Fruit fly (Drosophila melanogaster) Kc167 (cell line): ENCODE results near the gene NELF-B.

Source experiments
- Sin3A ChIP-seq: fragments of >200 bp; optimal IDR thresholded peaks from 2 replicates; lab custom pipeline; 2018; ENCODE audit warnings: missing external identifiers
- h ChIP-seq: fragments of >200 bp; optimal IDR thresholded peaks from 3 replicates; lab custom pipeline; 2018; ENCODE audit warnings: missing external identifiers
- insv ChIP-seq: fragments of >200 bp; optimal IDR thresholded peaks from 3 replicates; lab custom pipeline; 2018; ENCODE audit warnings: missing external identifiers
- psq ChIP-seq: fragments of >200 bp; optimal IDR thresholded peaks from 2 replicates; lab custom pipeline; 2017; ENCODE audit warnings: missing external identifiers
- ttk ChIP-seq: sonication (Bioruptor generic); optimal IDR thresholded peaks from 2 replicates; lab custom pipeline; 2017; ENCODE audit warnings: missing external identifiers

dm6 chrX:7678824-7679223 lies 49.3 kb downstream of the NELF-B start:
- TF ChIP-seq insv (lab: Kevin White, UChicago) (no peak), Sin3A (lab: Kevin White, UChicago) (no peak), h (no peak), psq (no peak), ttk (lab: Kevin White, UChicago) (no peak)
